Fruit fly (Drosophila melanogaster) ovary, adult (tissue): ENCODE results near the gene CG32152.

Source experiments
- CG17801 ChIP-seq: fragments of 200-800 bp; optimal IDR thresholded peaks from 2 replicates; lab custom pipeline; 2019; ENCODE audit warnings: missing biosample characterization, mild to moderate bottlenecking, missing genetic modification characterization, moderate library complexity; ENCODE audit not compliant: partially characterized antibody

CG32152 gene

dm6 chr3L:16149418-16150160, 5.8 kb upstream of the CG32152 start:
- no peak for TF ChIP-seq CG17801 (GFP tag; lab: Kevin White, UChicago)

DNA sequence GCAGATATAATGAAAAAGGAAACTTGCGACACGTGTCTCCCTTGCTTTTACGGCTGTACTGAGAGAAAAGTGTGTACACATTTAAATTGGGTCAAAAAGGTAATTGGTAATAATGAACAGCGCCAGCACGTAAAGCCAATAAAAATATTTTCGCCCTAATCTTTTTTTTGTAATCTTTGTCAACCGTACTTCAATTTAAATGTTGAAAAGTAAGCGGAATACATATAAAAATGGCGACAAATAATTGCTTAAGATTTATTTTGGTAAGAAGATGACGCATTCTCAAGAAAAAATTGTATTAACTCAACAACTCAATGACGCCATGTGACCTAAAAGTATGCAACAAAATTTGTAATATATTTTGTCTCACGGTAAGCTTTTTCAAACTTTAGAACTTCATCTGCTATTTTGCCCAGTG, 4.0 kb upstream of the CG32152 start:
- no peak for TF ChIP-seq CG17801 (GFP tag; lab: Kevin White, UChicago)

- TF ChIP-seq CG17801 (GFP tag; lab: Kevin White, UChicago) = no peak
These were observed 3.5 kb upstream of the CG32152 start for dm6 chr3L:16147325-16147724.

- no peak for TF ChIP-seq CG17801 (GFP tag; lab: Kevin White, UChicago)
These were observed 2.7 kb upstream of the CG32152 start for dm6 chr3L:16146539-16146934.

DNA sequence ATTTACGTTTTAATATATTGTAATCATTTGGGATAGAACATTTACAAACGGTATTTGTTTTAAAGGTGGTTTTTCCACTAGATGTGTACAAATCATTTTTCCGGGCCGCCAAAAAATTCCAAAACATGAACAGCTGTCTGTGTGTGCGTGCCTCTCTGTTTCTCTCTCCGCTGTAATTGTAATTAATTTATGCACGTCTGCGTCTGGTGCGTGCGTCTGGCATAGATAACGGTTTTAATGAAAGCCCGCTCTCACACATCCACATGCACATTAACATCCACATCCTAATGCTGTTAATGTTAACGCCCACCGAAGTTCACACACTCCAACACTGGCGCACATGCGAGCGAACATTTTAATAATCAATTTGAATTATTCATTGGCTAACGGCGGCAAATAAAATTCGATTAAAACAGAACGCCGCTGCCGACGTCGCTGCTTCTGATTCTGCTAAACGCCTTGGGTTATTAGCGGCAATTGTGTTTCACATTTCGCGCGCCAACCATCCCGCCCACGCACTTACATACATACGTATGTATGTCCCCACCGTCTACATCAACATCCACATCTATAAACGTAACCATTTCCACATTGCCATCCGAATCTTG, 2.2 kb upstream of the CG32152 start:
- TF ChIP-seq CG17801 (GFP tag; lab: Kevin White, UChicago) = no peak

- TF ChIP-seq CG17801 (GFP tag; lab: Kevin White, UChicago) = no peak
These were observed 1.4 kb upstream of the CG32152 start for dm6 chr3L:16145282-16145681.

DNA sequence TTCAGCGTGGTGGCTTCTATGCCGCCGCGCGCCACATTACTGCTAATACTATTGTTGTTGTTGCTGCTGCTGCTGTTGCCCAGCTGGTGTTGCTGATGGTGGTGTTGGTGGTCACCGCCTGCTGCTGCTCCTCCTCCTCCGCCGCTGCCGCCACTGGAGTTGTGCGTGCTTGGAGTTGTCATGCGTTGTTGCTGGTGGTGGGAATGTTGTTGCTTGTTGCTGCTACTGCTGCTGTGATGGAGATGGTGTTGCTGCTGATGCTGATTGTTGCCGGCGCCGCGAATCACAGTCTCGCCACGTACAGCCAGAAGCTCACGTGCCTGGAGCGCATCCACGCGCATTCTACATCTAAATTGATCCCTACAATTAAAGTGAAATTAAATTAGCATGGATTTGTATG, 2.3 kb downstream of the CG32152 start:
- no peak for TF ChIP-seq CG17801 (GFP tag; lab: Kevin White, UChicago)

dm6 chr3L:16139131-16139530, 4.7 kb downstream of the CG32152 start:
- TF ChIP-seq CG17801 (GFP tag; lab: Kevin White, UChicago) = no peak

- TF ChIP-seq CG17801 (GFP tag; lab: Kevin White, UChicago) = no peak
These were observed 6.1 kb downstream of the CG32152 start, which contains the start of gene CG5157 for dm6 chr3L:16137779-16138178. CG5157 (minus strand) TSS chr3L:16137879.

dm6 chr3L:16136819-16137553, 6.8 kb downstream of the CG32152 start:
- TF ChIP-seq CG17801 (GFP tag; lab: Kevin White, UChicago) = no peak

DNA sequence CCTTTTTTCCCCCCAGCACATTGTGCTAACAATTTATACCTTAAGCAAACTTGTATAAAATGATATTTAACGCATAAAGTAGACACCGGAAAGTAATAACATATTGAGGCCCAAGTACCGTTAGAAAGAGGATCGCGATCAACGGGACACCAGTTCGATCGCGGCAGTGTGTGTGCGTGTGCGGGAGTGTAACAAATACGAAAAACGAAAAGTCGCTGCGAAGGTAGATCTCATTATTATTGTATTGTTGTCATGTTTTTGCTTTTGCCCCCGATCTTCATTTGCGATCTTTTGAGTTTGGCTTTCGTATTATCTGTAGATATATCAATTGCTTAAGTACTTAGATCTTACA, 11.8 kb downstream of the CG32152 start:
- TF ChIP-seq CG17801 (GFP tag; lab: Kevin White, UChicago) = no peak

DNA sequence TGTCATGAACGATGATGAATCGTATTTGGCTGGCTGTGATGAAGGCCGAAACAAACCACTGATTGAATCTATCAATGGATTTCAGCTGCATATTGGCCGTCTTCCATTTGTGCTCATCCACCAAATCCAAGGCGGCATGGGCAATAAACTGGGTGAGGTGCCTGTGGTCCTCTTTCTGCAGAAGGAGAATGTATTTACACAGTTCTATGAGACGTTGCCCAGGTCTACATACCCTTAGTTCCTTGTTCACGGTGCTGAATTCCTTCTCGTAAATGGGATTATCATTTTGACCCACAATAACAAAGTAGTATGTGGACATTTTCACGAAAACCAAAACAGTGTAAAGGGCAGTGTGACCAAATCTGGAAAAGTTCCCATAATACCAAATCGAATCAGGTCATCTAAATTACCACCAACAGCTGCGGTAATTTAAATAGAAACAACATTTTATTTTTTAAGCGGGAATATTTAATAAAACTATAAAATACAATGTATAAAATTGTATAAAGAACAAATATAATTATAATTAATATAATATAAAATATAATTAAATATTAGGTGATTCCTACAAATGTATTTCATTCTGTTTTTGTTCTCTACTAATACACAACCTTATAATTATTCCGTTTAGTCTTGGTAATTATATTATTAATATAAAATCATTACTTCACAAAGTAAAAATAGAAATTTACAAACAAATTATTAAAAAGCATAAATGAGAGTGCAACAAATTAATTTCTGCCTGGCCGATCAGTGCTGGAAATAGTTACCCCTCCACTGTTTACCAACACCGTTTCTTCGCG, 12.4 kb downstream of the CG32152 start, which contains the start of the genes Trs20 and elg1:
Gene Trs20, minus strand, starts transcription at position 369 of the 803 bp plus-strand sequence.
Gene elg1, plus strand, starts transcription at position 765 of the 803 bp plus-strand sequence.
- no peak for TF ChIP-seq CG17801 (GFP tag; lab: Kevin White, UChicago)

- TF ChIP-seq CG17801 (GFP tag; lab: Kevin White, UChicago) = no peak
These were observed 14.7 kb downstream of the CG32152 start, which contains the start of gene SsRbeta for dm6 chr3L:16128973-16129745. SsRbeta (plus strand) TSS chr3L:16129617.

dm6 chr3L:16128481-16128972, 15.3 kb downstream of the CG32152 start, which contains the start of gene Pgm1:
Pgm1 (minus strand) TSS chr3L:16128531.
- peak; percentile 89 for TF ChIP-seq CG17801 (GFP tag; lab: Kevin White, UChicago)
